Fruit fly (Drosophila melanogaster) whole organism, adult: Measurements from ENCODE around the gene polo.

ENCODE experiments used
- CG11617 ChIP-seq: fragments of 200-800 bp; sonication (Bioruptor generic); optimal IDR thresholded peaks from 2 replicates; lab custom pipeline; 2017; ENCODE audit warnings: mild to moderate bottlenecking, missing biosample characterization, missing genetic modification reagents, missing genetic modification characterization
- CG12768 ChIP-seq: fragments of 200-800 bp; sonication (Bioruptor generic); optimal IDR thresholded peaks from 2 replicates; lab custom pipeline; 2017; ENCODE audit warnings: missing biosample characterization, missing genetic modification characterization, mild to moderate bottlenecking, moderate library complexity, missing genetic modification reagents
- CG14711 ChIP-seq: fragments of 200-800 bp; sonication (Bioruptor generic); optimal IDR thresholded peaks from 2 replicates; lab custom pipeline; 2018; ENCODE audit warnings: missing biosample characterization, mild to moderate bottlenecking, missing genetic modification characterization, moderate library complexity
- CG1620 ChIP-seq: fragments of 200-800 bp; sonication (Bioruptor generic); optimal IDR thresholded peaks from 2 replicates; lab custom pipeline; 2016; ENCODE audit warnings: missing biosample characterization, missing genetic modification characterization
- CG33017 ChIP-seq: fragments of 200-800 bp; sonication (Bioruptor generic); optimal IDR thresholded peaks from 2 replicates; lab custom pipeline; 2018; ENCODE audit warnings: missing biosample characterization, mild to moderate bottlenecking, missing genetic modification characterization, moderate library complexity
- CG5204 ChIP-seq: fragments of 200-800 bp; sonication (Bioruptor generic); optimal IDR thresholded peaks from 2 replicates; lab custom pipeline; 2016; ENCODE audit warnings: missing biosample characterization, missing genetic modification characterization
- CG7045 ChIP-seq: fragments of 200-800 bp; sonication (Bioruptor generic); optimal IDR thresholded peaks from 2 replicates; lab custom pipeline; 2017; ENCODE audit warnings: missing biosample characterization, mild to moderate bottlenecking, missing genetic modification characterization
- CG7101 ChIP-seq: fragments of 200-800 bp; sonication (Bioruptor generic); optimal IDR thresholded peaks from 2 replicates; lab custom pipeline; 2018; ENCODE audit warnings: missing biosample characterization, mild to moderate bottlenecking, missing genetic modification characterization, moderate library complexity
- Clk ChIP-seq: fragments of 200-800 bp; sonication (Bioruptor generic); optimal IDR thresholded peaks from 2 replicates; lab custom pipeline; 2017; ENCODE audit warnings: missing biosample characterization, missing genetic modification characterization
- Crg-1 ChIP-seq: fragments of 200-800 bp; sonication (Bioruptor generic); optimal IDR thresholded peaks from 2 replicates; lab custom pipeline; 2016; ENCODE audit warnings: missing biosample characterization, missing genetic modification characterization
- Hr96 ChIP-seq: fragments of 200-800 bp; sonication (Bioruptor generic); optimal IDR thresholded peaks from 2 replicates; lab custom pipeline; 2016; ENCODE audit warnings: missing biosample characterization, missing genetic modification characterization
- Mnt ChIP-seq: fragments of 200-800 bp; sonication (Bioruptor generic); optimal IDR thresholded peaks from 2 replicates; lab custom pipeline; 2016; ENCODE audit warnings: missing biosample characterization, mild to moderate bottlenecking, missing genetic modification characterization
- bab1 ChIP-seq: fragments of 200-800 bp; sonication (Bioruptor generic); optimal IDR thresholded peaks from 3 replicates; lab custom pipeline; 2019; ENCODE audit warnings: missing biosample characterization, mild to moderate bottlenecking, missing genetic modification characterization, moderate library complexity
- cic ChIP-seq: fragments of 200-800 bp; sonication (Bioruptor generic); optimal IDR thresholded peaks from 2 replicates; lab custom pipeline; 2017; ENCODE audit warnings: missing biosample characterization, mild to moderate bottlenecking, missing genetic modification characterization, moderate library complexity
- cnc ChIP-seq, 2 experiments: fragments of >200 bp; optimal IDR thresholded peaks; 2 replicates each; lab custom pipeline; 2017
- kay ChIP-seq: fragments of 200-800 bp; sonication (Bioruptor generic); peaks from one replicate; lab custom pipeline; 2016; ENCODE audit warnings: missing biosample characterization, missing genetic modification characterization, borderline replicate concordance
- ovo ChIP-seq: fragments of 200-800 bp; sonication (Bioruptor generic); optimal IDR thresholded peaks from 2 replicates; lab custom pipeline; 2016; ENCODE audit warnings: missing biosample characterization, missing genetic modification characterization
- pad ChIP-seq: fragments of 200-800 bp; sonication (Bioruptor generic); optimal IDR thresholded peaks from 3 replicates; lab custom pipeline; 2017; ENCODE audit warnings: missing biosample characterization, missing genetic modification characterization, mild to moderate bottlenecking, moderate library complexity, missing genetic modification reagents
- tj ChIP-seq: fragments of 200-800 bp; sonication (Bioruptor generic); optimal IDR thresholded peaks from 3 replicates; lab custom pipeline; 2017; ENCODE audit warnings: missing biosample characterization, mild to moderate bottlenecking, missing genetic modification characterization, moderate library complexity
- toe ChIP-seq: fragments of 200-800 bp; sonication (Bioruptor generic); optimal IDR thresholded peaks from 2 replicates; lab custom pipeline; 2016; ENCODE audit warnings: missing biosample characterization, missing genetic modification characterization

The polo gene

dm6 chr3L:20287046-20287445, 22.4 kb upstream of the polo start:
- no peak for TF ChIP-seq CG33017 (tag; lab: Kevin White, UChicago)
- TF ChIP-seq pad (GFP tag; lab: Kevin White, UChicago), result no peak
- TF ChIP-seq cic (GFP tag; lab: Kevin White, UChicago), result no peak
- TF ChIP-seq Hr96 (GFP tag; lab: Kevin White, UChicago), result no peak
- no peak for TF ChIP-seq ovo
- TF ChIP-seq Mnt, result no peak
- no peak for TF ChIP-seq kay (GFP tag; lab: Kevin White, UChicago)
- TF ChIP-seq cnc (optimal IDR thresholded peaks at IDR 0.05; lab: Kevin White, UChicago), result no peak
- no peak for TF ChIP-seq tj (GFP tag; lab: Kevin White, UChicago)
- no peak for TF ChIP-seq CG7045 (GFP tag; lab: Kevin White, UChicago)
- TF ChIP-seq CG12768 (GFP tag; lab: Kevin White, UChicago), result no peak
- TF ChIP-seq CG7101 (tag; lab: Kevin White, UChicago), result no peak
- TF ChIP-seq toe, result no peak
- TF ChIP-seq bab1 (GFP tag; lab: Kevin White, UChicago), result no peak
- TF ChIP-seq Clk, result no peak
- no peak for TF ChIP-seq Crg-1 (GFP tag; lab: Kevin White, UChicago)
- no peak for TF ChIP-seq CG1620 (GFP tag; lab: Kevin White, UChicago)

dm6 chr3L:20295095-20295494, 14.4 kb upstream of the polo start, which contains the start of gene gogo:
Gene gogo (minus strand): TSS chr3L:20295133.
- TF ChIP-seq CG1620 (GFP tag; lab: Kevin White, UChicago), result no peak
- TF ChIP-seq CG14711, result no peak

dm6 chr3L:20296797-20297196, 12.7 kb upstream of the polo start, which contains the start of gene FRG1:
Gene FRG1 (minus strand): TSS chr3L:20296971.
- TF ChIP-seq tj (GFP tag; lab: Kevin White, UChicago), result no peak
- no peak for TF ChIP-seq CG7045 (GFP tag; lab: Kevin White, UChicago)
- no peak for TF ChIP-seq Clk
- TF ChIP-seq pad (GFP tag; lab: Kevin White, UChicago), result no peak
- no peak for TF ChIP-seq Mnt
- TF ChIP-seq bab1 (GFP tag; lab: Kevin White, UChicago), result no peak
- no peak for TF ChIP-seq CG12768 (GFP tag; lab: Kevin White, UChicago)
- TF ChIP-seq CG33017 (tag; lab: Kevin White, UChicago), result no peak
- TF ChIP-seq cic (GFP tag; lab: Kevin White, UChicago), result no peak
- TF ChIP-seq cnc (optimal IDR thresholded peaks at IDR 0.05; lab: Kevin White, UChicago), result no peak
- no peak for TF ChIP-seq kay (GFP tag; lab: Kevin White, UChicago)

- TF ChIP-seq CG5204 (GFP tag; lab: Kevin White, UChicago) (no peak), kay (GFP tag; lab: Kevin White, UChicago) (no peak), CG7101 (tag; lab: Kevin White, UChicago) (no peak), ovo (no peak), CG33017 (tag; lab: Kevin White, UChicago) (no peak), cnc (optimal IDR thresholded peaks at IDR 0.05; lab: Kevin White, UChicago) (no peak), Clk (no peak), CG12768 (GFP tag; lab: Kevin White, UChicago) (no peak), Hr96 (GFP tag; lab: Kevin White, UChicago) (no peak), tj (GFP tag; lab: Kevin White, UChicago) (no peak), CG14711 (no peak), bab1 (GFP tag; lab: Kevin White, UChicago) (no peak), toe (no peak), CG7045 (GFP tag; lab: Kevin White, UChicago) (no peak), cic (GFP tag; lab: Kevin White, UChicago) (no peak), pad (GFP tag; lab: Kevin White, UChicago) (no peak), Crg-1 (GFP tag; lab: Kevin White, UChicago) (no peak), CG1620 (GFP tag; lab: Kevin White, UChicago) (no peak)
Observed at dm6 chr3L:20299110-20299509, 10.3 kb upstream of the polo start, which contains the start of gene SCCRO4. Gene SCCRO4 (plus strand): TSS chr3L:20299410.

- TF ChIP-seq kay (GFP tag; lab: Kevin White, UChicago), result no peak
- TF ChIP-seq bab1 (GFP tag; lab: Kevin White, UChicago), result peak; percentile 91
- peak; percentile 50 for TF ChIP-seq Crg-1 (GFP tag; lab: Kevin White, UChicago)
- peak; percentile 74 for TF ChIP-seq CG1620 (GFP tag; lab: Kevin White, UChicago)
- TF ChIP-seq CG33017 (tag; lab: Kevin White, UChicago), result peak; percentile 35
- TF ChIP-seq CG7045 (GFP tag; lab: Kevin White, UChicago), result peak; percentile 69
- TF ChIP-seq CG12768 (GFP tag; lab: Kevin White, UChicago), result peak; percentile 48
- peak; percentile 79 for TF ChIP-seq Hr96 (GFP tag; lab: Kevin White, UChicago)
- TF ChIP-seq Clk, result peak; percentile 68
- peak; percentile 52 for TF ChIP-seq ovo
- TF ChIP-seq toe, result peak; percentile 89
- TF ChIP-seq cic (GFP tag; lab: Kevin White, UChicago), result peak; percentile 9
- peak; percentile 74 for TF ChIP-seq CG11617 (GFP tag; lab: Kevin White, UChicago)
- peak; percentile 96 for TF ChIP-seq CG14711
- TF ChIP-seq tj (GFP tag; lab: Kevin White, UChicago), result peak; percentile 41
- TF ChIP-seq pad (GFP tag; lab: Kevin White, UChicago), result peak; percentile 58
- TF ChIP-seq CG5204 (GFP tag; lab: Kevin White, UChicago), result peak; percentile 76
- peak; percentile 75 for TF ChIP-seq CG7101 (tag; lab: Kevin White, UChicago)
- TF ChIP-seq cnc (optimal IDR thresholded peaks at IDR 0.05; lab: Kevin White, UChicago), result no peak
- peak; percentile 70 for TF ChIP-seq Mnt
Observed at dm6 chr3L:20302081-20302630, 7.3 kb upstream of the polo start, which contains the start of gene Pex23. Gene Pex23 (minus strand): TSS chr3L:20302141.

- no peak for TF ChIP-seq CG1620 (GFP tag; lab: Kevin White, UChicago)
- no peak for TF ChIP-seq cic (GFP tag; lab: Kevin White, UChicago)
- TF ChIP-seq CG11617 (GFP tag; lab: Kevin White, UChicago), result no peak
- no peak for TF ChIP-seq CG14711
- no peak for TF ChIP-seq bab1 (GFP tag; lab: Kevin White, UChicago)
- TF ChIP-seq pad (GFP tag; lab: Kevin White, UChicago), result no peak
- TF ChIP-seq tj (GFP tag; lab: Kevin White, UChicago), result no peak
- TF ChIP-seq CG12768 (GFP tag; lab: Kevin White, UChicago), result no peak
- no peak for TF ChIP-seq Hr96 (GFP tag; lab: Kevin White, UChicago)
- TF ChIP-seq CG5204 (GFP tag; lab: Kevin White, UChicago), result no peak
- no peak for TF ChIP-seq CG7101 (tag; lab: Kevin White, UChicago)
- TF ChIP-seq Crg-1 (GFP tag; lab: Kevin White, UChicago), result no peak
- TF ChIP-seq Mnt, result no peak
- TF ChIP-seq cnc (optimal IDR thresholded peaks at IDR 0.05; lab: Kevin White, UChicago), result no peak
- no peak for TF ChIP-seq kay (GFP tag; lab: Kevin White, UChicago)
Observed at dm6 chr3L:20306142-20306541, 3.3 kb upstream of the polo start, which contains the start of gene CG32225. Gene CG32225 (minus strand): TSS chr3L:20306283.
